Worm (Caenorhabditis elegans): ENCODE results near the gene H06I04.3.

H06I04.3 gene

ce11 chrIII:3104536-3104935 lies 34.2 kb downstream of the H06I04.3 start:
- no peak for TF ChIP-seq hlh-12 (tag; optimal IDR thresholded peaks at IDR 0.05)
- no peak for TF ChIP-seq ceh-40 (GFP tag; IDR thresholded peaks at IDR 0.05)
- no peak for TF ChIP-seq akir-1 (GFP tag; optimal IDR thresholded peaks at IDR 0.05)
- TF ChIP-seq madf-8 (GFP tag; conservative IDR thresholded peaks at IDR 0.05) = no peak
- no peak for TF ChIP-seq ztf-25 (GFP tag; IDR thresholded peaks at IDR 0.05)
- no peak for TF ChIP-seq die-1 (tag; optimal IDR thresholded peaks at IDR 0.05)
- TF ChIP-seq tbx-9 (tag; optimal IDR thresholded peaks at IDR 0.05; ENCODE audit: borderline replicate concordance) = no peak
- TF ChIP-seq attf-3 (GFP tag; conservative IDR thresholded peaks at IDR 0.05) = no peak

DNA sequence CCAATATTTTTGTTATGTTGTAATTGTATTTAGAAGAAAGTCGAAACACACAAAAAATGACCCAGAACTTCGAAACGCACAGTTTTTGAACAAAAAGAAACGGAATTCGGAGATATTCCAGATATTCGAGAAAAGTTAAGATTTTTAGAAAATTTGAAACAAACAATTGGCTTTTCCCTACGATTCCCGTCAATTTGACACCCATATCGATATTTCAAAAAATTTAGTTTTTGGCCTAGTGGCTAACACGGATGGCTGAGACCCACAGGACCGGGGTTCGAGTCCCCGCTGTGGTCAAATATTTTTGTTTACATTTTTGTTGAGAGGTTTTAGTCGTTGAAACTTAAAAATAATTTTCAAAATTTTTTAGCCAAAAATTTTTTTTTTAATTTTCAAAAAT lies 34.9 kb downstream of the H06I04.3 start:
- TF ChIP-seq akir-1 (GFP tag; optimal IDR thresholded peaks at IDR 0.05) (no peak), nfya-2 (GFP tag; IDR thresholded peaks at IDR 0.05) (no peak), F10E7.11 (tag; optimal IDR thresholded peaks at IDR 0.05) (no peak), T07F8.4 (tag; optimal IDR thresholded peaks at IDR 0.05) (no peak), ztf-26 (tag; optimal IDR thresholded peaks at IDR 0.05) (no peak), snpc-3.4 (tag; optimal IDR thresholded peaks at IDR 0.05) (no peak), hrde-1 (tag; optimal IDR thresholded peaks at IDR 0.05; ENCODE audit: borderline replicate concordance) (no peak), K12H6.12 (tag; optimal IDR thresholded peaks at IDR 0.05) (no peak), Y53G8AR.9 (GFP tag; conservative IDR thresholded peaks at IDR 0.05) (no peak), mes-4 (tag; optimal IDR thresholded peaks at IDR 0.05) (no peak), rpc-1 (optimal IDR thresholded peaks at IDR 0.05) (peak; percentile 22), rpc-1 (tag; optimal IDR thresholded peaks at IDR 0.05) (peak; percentile 60), dpff-1 (tag; optimal IDR thresholded peaks at IDR 0.05) (no peak), F23B12.7 (tag; optimal IDR thresholded peaks at IDR 0.05; ENCODE audit: insufficient read depth) (no peak), B0019.2 (GFP tag; conservative IDR thresholded peaks at IDR 0.05) (no peak), B0261.1 (tag; optimal IDR thresholded peaks at IDR 0.05) (peak; percentile 36), ztf-18 (tag; optimal IDR thresholded peaks at IDR 0.05) (no peak), madf-3 (GFP tag; IDR thresholded peaks at IDR 0.05) (no peak), tbp1 (GFP tag; optimal IDR thresholded peaks at IDR 0.05) (peak; percentile 75), gei-17 (GFP tag; optimal IDR thresholded peaks at IDR 0.05) (no peak), ets-4 (GFP tag; optimal IDR thresholded peaks at IDR 0.05) (no peak), snpc-1.3 (tag; optimal IDR thresholded peaks at IDR 0.05; ENCODE audit: insufficient read depth) (no peak), F55B11.4 (tag; optimal IDR thresholded peaks at IDR 0.05; ENCODE audit: borderline replicate concordance, insufficient read depth) (no peak), C17E4.6 (GFP tag; IDR thresholded peaks at IDR 0.05) (no peak), D2030.7 (GFP tag; IDR thresholded peaks at IDR 0.05) (no peak), madf-8 (GFP tag; conservative IDR thresholded peaks at IDR 0.05) (no peak)

DNA sequence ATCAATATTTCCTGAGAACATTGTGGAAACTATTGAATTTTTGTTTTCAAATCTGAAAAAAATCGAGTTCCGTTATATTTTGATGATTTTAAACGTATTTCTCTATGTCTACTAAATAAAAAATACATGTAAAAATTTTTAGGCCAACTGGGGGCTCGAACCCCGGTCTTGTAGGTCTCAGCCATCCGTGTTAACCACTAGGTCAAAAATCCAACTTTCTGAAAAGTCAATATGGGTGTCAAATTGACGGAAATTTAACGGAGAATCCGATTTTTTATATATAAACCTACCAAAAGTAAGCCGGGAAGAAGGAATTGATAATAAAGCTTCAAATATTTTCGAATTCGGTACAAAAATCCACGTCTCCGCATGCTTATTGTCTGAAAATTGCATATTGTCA lies 36.0 kb downstream of the H06I04.3 start:
- TF ChIP-seq tbp1 (GFP tag; optimal IDR thresholded peaks at IDR 0.05) = peak; percentile 78
- TF ChIP-seq nfyb-1 (GFP tag; IDR thresholded peaks at IDR 0.05) = no peak
- peak; percentile 28 for TF ChIP-seq rpc-1 (optimal IDR thresholded peaks at IDR 0.05)
- peak; percentile 63 for TF ChIP-seq rpc-1 (tag; optimal IDR thresholded peaks at IDR 0.05)
- TF ChIP-seq B0261.1 (tag; optimal IDR thresholded peaks at IDR 0.05) = peak; percentile 47
- no peak for TF ChIP-seq F33H1.4 (GFP tag; IDR thresholded peaks at IDR 0.05)

DNA sequence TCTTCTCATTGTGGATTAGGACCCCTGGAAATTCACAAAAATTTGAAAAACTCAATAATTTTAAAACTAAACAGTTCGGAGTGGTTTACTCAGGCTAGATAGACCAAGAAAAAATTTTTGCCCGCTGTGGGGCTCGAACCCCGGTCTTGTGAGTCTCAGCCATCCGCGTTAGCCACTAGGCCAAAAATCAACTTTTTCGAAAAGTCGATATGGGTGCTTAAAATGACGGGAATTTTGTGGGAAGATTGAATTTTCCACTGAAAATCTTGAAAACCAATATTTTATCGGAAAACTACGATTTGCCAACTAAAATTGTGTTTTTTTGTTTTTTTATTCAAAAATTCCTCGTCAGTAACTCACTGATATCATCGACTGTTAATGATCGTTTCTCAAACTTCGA lies 37.2 kb downstream of the H06I04.3 start:
- TF ChIP-seq tbp1 (GFP tag; optimal IDR thresholded peaks at IDR 0.05) (peak; percentile 85), sptf-2 (GFP tag; optimal IDR thresholded peaks at IDR 0.05) (no peak), dpff-1 (tag; optimal IDR thresholded peaks at IDR 0.05) (no peak), lin-26 (GFP tag; IDR thresholded peaks at IDR 0.05) (peak; percentile 49; the same call in 1 of the 2 replicates), B0261.1 (tag; optimal IDR thresholded peaks at IDR 0.05) (peak; percentile 61), rpc-1 (optimal IDR thresholded peaks at IDR 0.05) (peak; percentile 44), rpc-1 (tag; optimal IDR thresholded peaks at IDR 0.05) (peak; percentile 66), nfya-2 (GFP tag; IDR thresholded peaks at IDR 0.05) (no peak), chd-7 (tag; optimal IDR thresholded peaks at IDR 0.05) (no peak), F37B4.10 (GFP tag; IDR thresholded peaks at IDR 0.05) (no peak), nhr-179 (tag; optimal IDR thresholded peaks at IDR 0.05) (no peak), hmg-1.2 (GFP tag; IDR thresholded peaks at IDR 0.05) (peak; percentile 20; the same call in 1 of the 2 replicates), F33H1.4 (GFP tag; IDR thresholded peaks at IDR 0.05) (peak; percentile 38; the same call in 1 of the 2 replicates), Y53F4B.3 (GFP tag; IDR thresholded peaks at IDR 0.05) (no peak), lsl-1 (GFP tag; optimal IDR thresholded peaks at IDR 0.05) (peak; percentile 22), hlh-12 (tag; optimal IDR thresholded peaks at IDR 0.05) (no peak), hmg-20 (GFP tag; IDR thresholded peaks at IDR 0.05) (no peak), mes-4 (tag; optimal IDR thresholded peaks at IDR 0.05) (no peak), nhr-27 (tag; optimal IDR thresholded peaks at IDR 0.05) (no peak)
